Worm (Caenorhabditis elegans): Measurements from ENCODE around the gene T09F5.20.

Gene T09F5.20

ce11 chrV:15143285-15143684 is 4.4 kb downstream of the T09F5.20 start, which contains the start of gene K08F9.1:
TSS of gene K08F9.1 (minus strand) at chrV:15143385.
- TF ChIP-seq ceh-36 (tag; optimal IDR thresholded peaks at IDR 0.05) (no peak), tbx-11 (GFP tag; IDR thresholded peaks at IDR 0.05) (no peak)

DNA sequence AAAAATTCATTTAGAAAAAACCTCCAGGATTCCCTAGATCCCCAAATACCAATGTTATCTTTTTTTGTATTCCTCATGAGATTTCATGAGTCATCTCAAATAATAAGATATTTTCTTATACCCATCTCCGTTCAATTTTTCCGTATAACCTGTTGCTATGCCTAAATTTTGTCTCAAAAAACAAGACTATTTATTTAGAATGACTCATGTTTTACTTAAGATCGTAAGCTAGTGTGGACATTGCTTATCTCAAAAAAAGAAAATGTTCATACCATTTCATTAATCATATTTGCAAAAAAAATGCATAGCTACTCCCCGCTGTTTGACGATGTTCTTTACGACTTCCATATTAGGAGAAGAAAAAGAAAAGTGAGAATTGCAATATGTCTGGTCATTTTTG is 7.4 kb downstream of the T09F5.20 start, which contains the start of gene K08F9.3:
TSS of gene K08F9.3 (plus strand) at position 301 of the 400 bp plus-strand sequence.
- TF ChIP-seq sea-1 (GFP tag; conservative IDR thresholded peaks at IDR 0.05) (no peak), ets-7 (tag; optimal IDR thresholded peaks at IDR 0.05) (no peak), hmbx-1 (tag; optimal IDR thresholded peaks at IDR 0.05) (no peak), tbx-11 (GFP tag; IDR thresholded peaks at IDR 0.05) (no peak), F13C5.2 (tag; optimal IDR thresholded peaks at IDR 0.05) (no peak), ama-1 (optimal IDR thresholded peaks at IDR 0.05) (no peak), tra-4 (tag; optimal IDR thresholded peaks at IDR 0.05) (no peak), B0310.2 (tag; optimal IDR thresholded peaks at IDR 0.05) (no peak), hmg-4 (GFP tag; optimal IDR thresholded peaks at IDR 0.05) (no peak)

ce11 chrV:15139811-15140210 is 7.9 kb downstream of the T09F5.20 start:
- TF ChIP-seq sea-1 (GFP tag; conservative IDR thresholded peaks at IDR 0.05) (no peak), B0310.2 (tag; optimal IDR thresholded peaks at IDR 0.05) (no peak), hnd-1 (tag; optimal IDR thresholded peaks at IDR 0.05) (no peak), tbx-37 (GFP tag; conservative IDR thresholded peaks at IDR 0.05) (no peak), tra-4 (tag; optimal IDR thresholded peaks at IDR 0.05) (no peak), hmbx-1 (tag; optimal IDR thresholded peaks at IDR 0.05) (no peak), ets-7 (tag; optimal IDR thresholded peaks at IDR 0.05) (no peak), F13C5.2 (tag; optimal IDR thresholded peaks at IDR 0.05) (no peak), pes-1 (GFP tag; IDR thresholded peaks at IDR 0.05) (no peak), ceh-36 (tag; optimal IDR thresholded peaks at IDR 0.05) (no peak), flt-1 (GFP tag; IDR thresholded peaks at IDR 0.05) (no peak), scrt-1 (GFP tag; IDR thresholded peaks at IDR 0.05) (no peak), hmg-4 (GFP tag; optimal IDR thresholded peaks at IDR 0.05) (no peak), tbx-11 (GFP tag; IDR thresholded peaks at IDR 0.05) (no peak), ceh-13 (GFP tag; optimal IDR thresholded peaks at IDR 0.05) (no peak), ama-1 (optimal IDR thresholded peaks at IDR 0.05) (no peak)

DNA sequence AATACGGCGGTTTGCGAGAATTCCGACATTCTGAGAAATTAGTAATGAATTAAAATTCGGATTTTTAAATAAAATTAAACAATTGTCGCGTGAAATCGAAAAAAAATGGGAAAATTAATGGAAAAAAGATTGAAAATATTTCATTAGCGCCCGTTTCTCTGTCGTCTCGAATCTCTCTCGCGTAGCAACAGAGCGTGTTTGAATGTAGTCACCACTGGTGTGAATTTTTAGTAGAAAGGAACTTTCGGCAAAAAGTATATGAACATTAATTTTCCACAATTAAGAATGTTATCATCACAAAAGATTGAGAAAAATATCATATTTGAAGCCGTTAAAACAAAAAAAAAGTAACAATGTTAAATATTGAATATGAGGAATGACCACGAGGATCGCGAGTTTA is 10.9 kb downstream of the T09F5.20 start, which contains the start of gene aipl-1:
TSS of gene aipl-1 (minus strand) at position 30 of the 400 bp plus-strand sequence.
- TF ChIP-seq tbx-37 (GFP tag; conservative IDR thresholded peaks at IDR 0.05), result peak; percentile 42; the same call in 1 of the 2 replicates
- TF ChIP-seq hnd-1 (tag; optimal IDR thresholded peaks at IDR 0.05), result no peak

DNA sequence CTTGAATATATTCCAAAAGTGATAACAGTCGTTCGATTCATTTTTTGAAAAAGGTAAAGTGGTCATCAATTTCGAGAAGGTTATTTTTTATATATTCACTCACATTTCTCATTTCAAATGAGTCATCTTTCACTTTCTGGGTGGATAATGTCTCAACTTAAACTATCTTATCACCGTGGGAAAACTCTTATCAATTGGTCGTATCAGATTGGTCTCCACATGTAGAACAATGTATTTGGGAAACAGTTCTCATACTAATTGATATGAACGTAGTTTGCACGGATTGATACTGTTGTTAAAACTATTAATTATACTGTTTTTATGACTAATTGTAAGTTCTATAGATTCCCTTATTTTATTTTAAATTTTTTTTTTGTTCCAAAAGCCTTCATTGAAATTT is 13.9 kb downstream of the T09F5.20 start:
- TF ChIP-seq pes-1 (GFP tag; IDR thresholded peaks at IDR 0.05) (no peak), F13C5.2 (tag; optimal IDR thresholded peaks at IDR 0.05) (no peak), ceh-36 (tag; optimal IDR thresholded peaks at IDR 0.05) (no peak), sea-1 (GFP tag; conservative IDR thresholded peaks at IDR 0.05) (no peak), B0310.2 (tag; optimal IDR thresholded peaks at IDR 0.05) (no peak), ama-1 (optimal IDR thresholded peaks at IDR 0.05) (no peak), hmbx-1 (tag; optimal IDR thresholded peaks at IDR 0.05) (no peak), hmg-4 (GFP tag; optimal IDR thresholded peaks at IDR 0.05) (no peak), hnd-1 (tag; optimal IDR thresholded peaks at IDR 0.05) (no peak), tbx-37 (GFP tag; conservative IDR thresholded peaks at IDR 0.05) (no peak), ceh-13 (GFP tag; optimal IDR thresholded peaks at IDR 0.05) (no peak), aly-1 (tag; optimal IDR thresholded peaks at IDR 0.05) (no peak), tbx-11 (GFP tag; IDR thresholded peaks at IDR 0.05) (no peak), ets-7 (tag; optimal IDR thresholded peaks at IDR 0.05) (no peak), flt-1 (GFP tag; IDR thresholded peaks at IDR 0.05) (no peak), tra-4 (tag; optimal IDR thresholded peaks at IDR 0.05) (no peak), scrt-1 (GFP tag; IDR thresholded peaks at IDR 0.05) (no peak)

- no peak for TF ChIP-seq ceh-13 (GFP tag; optimal IDR thresholded peaks at IDR 0.05)
- TF ChIP-seq flt-1 (GFP tag; IDR thresholded peaks at IDR 0.05), result no peak
- TF ChIP-seq pes-1 (GFP tag; IDR thresholded peaks at IDR 0.05), result no peak
- TF ChIP-seq ama-1 (optimal IDR thresholded peaks at IDR 0.05), result no peak
- no peak for TF ChIP-seq tbx-11 (GFP tag; IDR thresholded peaks at IDR 0.05)
- no peak for TF ChIP-seq ets-7 (tag; optimal IDR thresholded peaks at IDR 0.05)
- TF ChIP-seq tbx-37 (GFP tag; conservative IDR thresholded peaks at IDR 0.05), result no peak
- no peak for TF ChIP-seq B0310.2 (tag; optimal IDR thresholded peaks at IDR 0.05)
- TF ChIP-seq tra-4 (tag; optimal IDR thresholded peaks at IDR 0.05), result no peak
- no peak for TF ChIP-seq sea-1 (GFP tag; conservative IDR thresholded peaks at IDR 0.05)
- no peak for TF ChIP-seq F13C5.2 (tag; optimal IDR thresholded peaks at IDR 0.05)
- no peak for TF ChIP-seq hmg-4 (GFP tag; optimal IDR thresholded peaks at IDR 0.05)
- no peak for TF ChIP-seq scrt-1 (GFP tag; IDR thresholded peaks at IDR 0.05)
- no peak for TF ChIP-seq ceh-36 (tag; optimal IDR thresholded peaks at IDR 0.05)
- TF ChIP-seq hmbx-1 (tag; optimal IDR thresholded peaks at IDR 0.05), result no peak
- no peak for TF ChIP-seq aly-1 (tag; optimal IDR thresholded peaks at IDR 0.05)
- TF ChIP-seq hnd-1 (tag; optimal IDR thresholded peaks at IDR 0.05), result no peak
Observed at ce11 chrV:15132423-15132822, 15.3 kb downstream of the T09F5.20 start, which contains the start of gene str-171. TSS of gene str-171 (minus strand) at chrV:15132523.

DNA sequence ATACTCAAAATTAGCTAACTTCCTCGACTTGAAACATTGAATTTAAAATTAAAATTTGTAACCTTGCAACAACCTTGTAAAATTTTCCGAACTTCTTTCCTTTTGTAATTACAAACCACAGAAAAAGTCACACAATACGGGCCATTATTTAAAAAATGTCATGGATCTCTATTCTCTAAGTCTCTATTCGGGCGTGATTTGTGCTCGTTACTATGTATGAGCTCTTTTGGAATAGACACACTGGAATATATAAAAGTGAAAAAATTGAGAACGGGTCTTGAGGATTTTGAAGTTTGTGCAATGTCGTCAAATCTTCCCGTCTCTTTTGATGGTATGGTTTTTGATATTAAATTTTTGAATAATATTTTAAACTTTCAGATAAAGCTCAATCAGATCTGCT is 19.7 kb downstream of the T09F5.20 start, which contains the start of gene srr-7:
TSS of gene srr-7 (plus strand) at position 301 of the 400 bp plus-strand sequence.
- TF ChIP-seq sea-1 (GFP tag; conservative IDR thresholded peaks at IDR 0.05), result no peak
- TF ChIP-seq B0310.2 (tag; optimal IDR thresholded peaks at IDR 0.05), result no peak
- TF ChIP-seq hnd-1 (tag; optimal IDR thresholded peaks at IDR 0.05), result no peak
- TF ChIP-seq ets-7 (tag; optimal IDR thresholded peaks at IDR 0.05), result no peak
- no peak for TF ChIP-seq tbx-37 (GFP tag; conservative IDR thresholded peaks at IDR 0.05)
- TF ChIP-seq pes-1 (GFP tag; IDR thresholded peaks at IDR 0.05), result no peak
- TF ChIP-seq F13C5.2 (tag; optimal IDR thresholded peaks at IDR 0.05), result no peak
- TF ChIP-seq tbx-11 (GFP tag; IDR thresholded peaks at IDR 0.05), result no peak
- no peak for TF ChIP-seq flt-1 (GFP tag; IDR thresholded peaks at IDR 0.05)
- no peak for TF ChIP-seq hmbx-1 (tag; optimal IDR thresholded peaks at IDR 0.05)
- no peak for TF ChIP-seq ama-1 (optimal IDR thresholded peaks at IDR 0.05)
- no peak for TF ChIP-seq tra-4 (tag; optimal IDR thresholded peaks at IDR 0.05)
- TF ChIP-seq ceh-13 (GFP tag; optimal IDR thresholded peaks at IDR 0.05), result no peak
- TF ChIP-seq aly-1 (tag; optimal IDR thresholded peaks at IDR 0.05), result no peak
